Fruit fly (Drosophila melanogaster) Kc167 (cell line): ENCODE data around the gene Muc12Ea.
"Not testable (repeated sequence)": the region's sequence is repeated elsewhere in the genome, so short reads cannot be mapped to it uniquely, and the experiment has no call there.

Source experiments
- Myc ChIP-seq: fragments of >200 bp; optimal IDR thresholded peaks from 2 replicates; lab custom pipeline; 2017; ENCODE audit warnings: missing external identifiers
- Sin3A ChIP-seq: fragments of >200 bp; optimal IDR thresholded peaks from 2 replicates; lab custom pipeline; 2018; ENCODE audit warnings: missing external identifiers
- h ChIP-seq: fragments of >200 bp; optimal IDR thresholded peaks from 3 replicates; lab custom pipeline; 2018; ENCODE audit warnings: missing external identifiers
- insv ChIP-seq: fragments of >200 bp; optimal IDR thresholded peaks from 3 replicates; lab custom pipeline; 2018; ENCODE audit warnings: missing external identifiers
- psq ChIP-seq: fragments of >200 bp; optimal IDR thresholded peaks from 2 replicates; lab custom pipeline; 2017; ENCODE audit warnings: missing external identifiers
- ttk ChIP-seq: sonication (Bioruptor generic); optimal IDR thresholded peaks from 2 replicates; lab custom pipeline; 2017; ENCODE audit warnings: missing external identifiers

Muc12Ea gene

dm6 chrX:14289293-14289692 is 11.8 kb downstream of the Muc12Ea start, which contains the start of gene CG9400:
Gene CG9400 (minus strand): TSS chrX:14289393.
- TF ChIP-seq ttk (lab: Kevin White, UChicago) (no peak), Myc (lab: Kevin White, UChicago) (no peak), h (lab: Kevin White, UChicago) (no peak), insv (no peak), Sin3A (lab: Kevin White, UChicago) (no peak), psq (lab: Kevin White, UChicago) (no peak)

DNA sequence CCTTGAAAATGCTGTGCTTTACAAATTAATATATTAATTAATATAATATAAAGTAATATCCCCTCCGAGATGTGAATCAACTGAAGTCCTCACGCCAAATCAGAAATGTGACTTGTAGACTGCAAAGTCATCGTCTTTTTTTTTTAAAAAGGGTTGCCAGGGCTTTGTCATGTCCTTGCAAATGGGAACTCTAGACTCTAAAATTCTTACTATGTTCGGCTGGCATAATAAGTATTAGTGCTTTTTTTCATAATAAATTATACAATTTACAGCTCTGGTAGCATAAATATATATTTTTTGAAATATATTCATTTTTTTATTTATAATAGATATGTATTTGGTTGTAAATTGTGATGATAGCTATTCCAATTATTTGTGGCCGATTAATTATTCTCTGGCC is 37.9 kb downstream of the Muc12Ea start, which contains the start of gene betaNACtes2:
Gene betaNACtes2, minus strand, starts transcription at position 101 of the 400 bp plus-strand sequence.
- not testable (repeated sequence) for TF ChIP-seq ttk (lab: Kevin White, UChicago); insv; h (lab: Kevin White, UChicago)

- TF ChIP-seq Sin3A (lab: Kevin White, UChicago); ttk (lab: Kevin White, UChicago); insv: not testable (repeated sequence)
Measured at dm6 chrX:14317050-14317449, 39.5 kb downstream of the Muc12Ea start, which contains the start of gene betaNACtes6. Gene betaNACtes6 (minus strand): TSS chrX:14317150.

DNA sequence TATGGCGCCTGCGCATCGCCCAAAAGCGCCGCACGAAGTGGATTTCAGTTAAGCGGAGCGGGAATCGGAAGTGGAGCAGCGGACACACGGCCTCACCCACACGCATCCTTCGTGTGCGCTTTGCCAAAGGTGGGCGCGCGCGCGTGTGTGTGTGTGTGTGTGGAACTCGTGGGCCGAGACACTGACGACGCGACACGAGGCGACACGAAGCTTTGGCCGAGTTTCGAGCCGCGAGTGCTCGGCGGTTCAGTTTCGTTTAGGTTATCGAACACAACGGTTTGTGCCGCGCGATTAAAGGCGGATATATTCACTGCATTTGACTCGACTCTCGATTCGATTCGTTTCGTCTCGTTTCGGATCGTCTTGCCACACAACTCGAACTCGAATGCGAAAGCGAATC is 44.4 kb downstream of the Muc12Ea start, which contains the start of gene dpr8:
Gene dpr8, plus strand, starts transcription at position 264 of the 400 bp plus-strand sequence.
- no peak for TF ChIP-seq insv
- no peak for TF ChIP-seq h (lab: Kevin White, UChicago)
- no peak for TF ChIP-seq psq (lab: Kevin White, UChicago)
- TF ChIP-seq Sin3A (lab: Kevin White, UChicago), result no peak
- no peak for TF ChIP-seq ttk (lab: Kevin White, UChicago)
- no peak for TF ChIP-seq Myc (lab: Kevin White, UChicago)

- TF ChIP-seq h (lab: Kevin White, UChicago), result no peak
- no peak for TF ChIP-seq psq (lab: Kevin White, UChicago)
- TF ChIP-seq Myc (lab: Kevin White, UChicago), result no peak
- TF ChIP-seq ttk (lab: Kevin White, UChicago), result no peak
- no peak for TF ChIP-seq Sin3A (lab: Kevin White, UChicago)
- no peak for TF ChIP-seq insv
Measured at dm6 chrX:14331490-14332182, 54.1 kb downstream of the Muc12Ea start.

- TF ChIP-seq psq (lab: Kevin White, UChicago), result no peak
- TF ChIP-seq ttk (lab: Kevin White, UChicago), result no peak
- TF ChIP-seq insv, result no peak
- no peak for TF ChIP-seq Myc (lab: Kevin White, UChicago)
- TF ChIP-seq Sin3A (lab: Kevin White, UChicago), result no peak
Measured at dm6 chrX:14332243-14332642, 54.7 kb downstream of the Muc12Ea start.
